Worm (Caenorhabditis elegans): Measurements from ENCODE around the gene dhs-23.

dhs-23 gene

ce11 chrV:15398728-15399127 lies 17.7 kb downstream of the dhs-23 start, which contains the start of gene fbxa-199:
TSS of gene fbxa-199 (minus strand) at chrV:15398828.
- TF ChIP-seq pbrm-1 (GFP tag; IDR thresholded peaks at IDR 0.05) = no peak
- no peak for TF ChIP-seq madf-10 (tag; optimal IDR thresholded peaks at IDR 0.05)
- no peak for TF ChIP-seq F10E7.11 (tag; optimal IDR thresholded peaks at IDR 0.05)
- no peak for TF ChIP-seq attf-5 (GFP tag; optimal IDR thresholded peaks at IDR 0.05)
- no peak for TF ChIP-seq snpc-4 (GFP tag; optimal IDR thresholded peaks at IDR 0.05)
- no peak for TF ChIP-seq snpc-4 (tag; optimal IDR thresholded peaks at IDR 0.05)
- no peak for TF ChIP-seq nhr-120 (GFP tag; IDR thresholded peaks at IDR 0.05)
- TF ChIP-seq F57C9.4 (tag; optimal IDR thresholded peaks at IDR 0.05) = no peak
- no peak for TF ChIP-seq bed-1 (GFP tag; IDR thresholded peaks at IDR 0.05)
- no peak for TF ChIP-seq unc-62 (GFP tag; optimal IDR thresholded peaks at IDR 0.05)
- no peak for TF ChIP-seq nhr-27 (tag; optimal IDR thresholded peaks at IDR 0.05)

ce11 chrV:15399691-15400377 lies 18.8 kb downstream of the dhs-23 start, which contains the start of the genes T06E6.15 and sri-7:
TSS of gene T06E6.15 (minus strand) at chrV:15399791.
TSS of gene sri-7 (plus strand) at chrV:15400327.
- TF ChIP-seq sea-2 (GFP tag; IDR thresholded peaks at IDR 0.05) = no peak
- TF ChIP-seq ceh-40 (GFP tag; IDR thresholded peaks at IDR 0.05) = no peak
- TF ChIP-seq ztf-6 (GFP tag; IDR thresholded peaks at IDR 0.05) = no peak
- TF ChIP-seq Y53F4B.3 (GFP tag; IDR thresholded peaks at IDR 0.05) = no peak
- TF ChIP-seq mcd-1 (GFP tag; IDR thresholded peaks at IDR 0.05) = no peak
- no peak for TF ChIP-seq madf-3 (GFP tag; IDR thresholded peaks at IDR 0.05)
- TF ChIP-seq ama-1 (optimal IDR thresholded peaks at IDR 0.05) = no peak
- TF ChIP-seq ama-1 (GFP tag; optimal IDR thresholded peaks at IDR 0.05) = no peak
- TF ChIP-seq athp-1 (tag; optimal IDR thresholded peaks at IDR 0.05) = no peak
- no peak for TF ChIP-seq egl-18 (GFP tag; IDR thresholded peaks at IDR 0.05)
- TF ChIP-seq F22D6.2 (tag; optimal IDR thresholded peaks at IDR 0.05) = no peak
- no peak for TF ChIP-seq ceh-79 (tag; optimal IDR thresholded peaks at IDR 0.05)
- TF ChIP-seq ztf-3 (GFP tag; optimal IDR thresholded peaks at IDR 0.05) = no peak

- no peak for TF ChIP-seq B0336.3 (GFP tag; IDR thresholded peaks at IDR 0.05)
- no peak for TF ChIP-seq ceh-79 (tag; optimal IDR thresholded peaks at IDR 0.05)
- no peak for TF ChIP-seq ceh-91 (GFP tag; IDR thresholded peaks at IDR 0.05)
- TF ChIP-seq aptf-2 (GFP tag; conservative IDR thresholded peaks at IDR 0.05) = no peak
Observed at ce11 chrV:15401856-15402314, 20.9 kb downstream of the dhs-23 start, which contains the start of gene fbxa-135. TSS of gene fbxa-135 (plus strand) at chrV:15402264.

- no peak for TF ChIP-seq T07F8.4 (tag; optimal IDR thresholded peaks at IDR 0.05)
- TF ChIP-seq lin-54 (GFP tag; optimal IDR thresholded peaks at IDR 0.05) = no peak
- TF ChIP-seq ceh-58 (GFP tag; IDR thresholded peaks at IDR 0.05) = no peak
- TF ChIP-seq snpc-3.4 (tag; optimal IDR thresholded peaks at IDR 0.05) = no peak
- no peak for TF ChIP-seq akir-1 (GFP tag; optimal IDR thresholded peaks at IDR 0.05)
- TF ChIP-seq egrh-3 (GFP tag; IDR thresholded peaks at IDR 0.05) = no peak
- no peak for TF ChIP-seq die-1 (tag; optimal IDR thresholded peaks at IDR 0.05)
- no peak for TF ChIP-seq F49E8.2 (tag; optimal IDR thresholded peaks at IDR 0.05; ENCODE audit: insufficient read depth)
- no peak for TF ChIP-seq ztf-25 (GFP tag; IDR thresholded peaks at IDR 0.05)
- no peak for TF ChIP-seq ztf-28 (GFP tag; IDR thresholded peaks at IDR 0.05)
- TF ChIP-seq hmg-1.2 (GFP tag; IDR thresholded peaks at IDR 0.05) = no peak
- no peak for TF ChIP-seq nhr-179 (tag; optimal IDR thresholded peaks at IDR 0.05)
Observed at ce11 chrV:15404859-15405258, 23.8 kb downstream of the dhs-23 start, which contains the start of gene srh-258. TSS of gene srh-258 (plus strand) at chrV:15405159.
